Fruit fly (Drosophila melanogaster): ENCODE measurements around the gene CG42831.

CG42831 gene

dm6 chr3L:10863925-10864324 is 49.3 kb downstream of the CG42831 start:
- TF ChIP-seq Clk (GFP tag; optimal IDR thresholded peaks at IDR 0.05), result no peak
- TF ChIP-seq Crg-1 (GFP tag; optimal IDR thresholded peaks at IDR 0.05), result no peak
- no peak for TF ChIP-seq bab1 (GFP tag; optimal IDR thresholded peaks at IDR 0.05)
- TF ChIP-seq Hr96 (GFP tag; optimal IDR thresholded peaks at IDR 0.05), result peak; percentile 14
- TF ChIP-seq pad (GFP tag; optimal IDR thresholded peaks at IDR 0.05), result no peak
- TF ChIP-seq ovo (GFP tag; optimal IDR thresholded peaks at IDR 0.05), result no peak
- no peak for TF ChIP-seq CG5204 (GFP tag; optimal IDR thresholded peaks at IDR 0.05)
- no peak for TF ChIP-seq Mnt (GFP tag; optimal IDR thresholded peaks at IDR 0.05)
- TF ChIP-seq CG12768 (GFP tag; optimal IDR thresholded peaks at IDR 0.05), result peak; percentile 46
- no peak for TF ChIP-seq CG7101 (tag; optimal IDR thresholded peaks at IDR 0.05)
- TF ChIP-seq CG14711 (tag; optimal IDR thresholded peaks at IDR 0.05), result no peak
- no peak for TF ChIP-seq CG11617 (GFP tag; optimal IDR thresholded peaks at IDR 0.05)
- no peak for TF ChIP-seq CG33017 (tag; optimal IDR thresholded peaks at IDR 0.05)
- TF ChIP-seq cic (GFP tag; optimal IDR thresholded peaks at IDR 0.05), result peak; percentile 15
- TF ChIP-seq tj (GFP tag; optimal IDR thresholded peaks at IDR 0.05), result no peak
- no peak for TF ChIP-seq kay (GFP tag; ENCODE audit: borderline replicate concordance)

All from whole organism, adult.